Worm (Caenorhabditis elegans) whole organism, L3 larva: ENCODE measurements around the gene C16A3.2.

ENCODE experiments used
- R02D3.7 ChIP-seq: fragments of 150-350 bp; optimal IDR thresholded peaks from 2 replicates; lab custom pipeline; 2014; ENCODE audit warnings: missing biosample characterization, missing genetic modification characterization
- ZK546.5 ChIP-seq: sonication (generic microtip); optimal IDR thresholded peaks from 2 replicates; lab custom pipeline; 2017; ENCODE audit warnings: missing biosample characterization, missing genetic modification characterization
- ama-1 ChIP-seq: fragments of 150-350 bp; optimal IDR thresholded peaks from 2 replicates; lab custom pipeline; 2018
- ceh-9 ChIP-seq: sonication (generic microtip); optimal IDR thresholded peaks from 2 replicates; lab custom pipeline; 2018; ENCODE audit warnings: missing biosample characterization, missing genetic modification characterization
- egl-5 ChIP-seq: fragments of 150-350 bp; optimal IDR thresholded peaks from 2 replicates; lab custom pipeline; 2017; ENCODE audit warnings: missing biosample characterization, missing genetic modification reagents, missing genetic modification characterization, inconsistent platforms
- lin-39 ChIP-seq: fragments of 150-350 bp; optimal IDR thresholded peaks from 2 replicates; lab custom pipeline; 2018; ENCODE audit warnings: missing biosample characterization, missing genetic modification reagents, missing genetic modification characterization
- mdl-1 ChIP-seq: fragments of 150-350 bp; optimal IDR thresholded peaks from 2 replicates; lab custom pipeline; 2014; ENCODE audit warnings: missing biosample characterization, missing genetic modification characterization
- nhr-11 ChIP-seq: fragments of 150-350 bp; optimal IDR thresholded peaks from 2 replicates; lab custom pipeline; 2014; ENCODE audit warnings: missing biosample characterization, missing genetic modification characterization
- nhr-77 ChIP-seq: fragments of 150-350 bp; optimal IDR thresholded peaks from 2 replicates; lab custom pipeline; 2014; ENCODE audit warnings: missing biosample characterization, missing genetic modification characterization
- pqm-1 ChIP-seq: fragments of 150-350 bp; optimal IDR thresholded peaks from 2 replicates; lab custom pipeline; 2017; ENCODE audit warnings: missing biosample characterization, missing genetic modification characterization, inconsistent platforms
- snpc-4 ChIP-seq: fragments of 150-350 bp; optimal IDR thresholded peaks from 2 replicates; lab custom pipeline; 2014; ENCODE audit warnings: missing biosample characterization, missing genetic modification characterization
- unc-39 ChIP-seq: sonication (generic microtip); optimal IDR thresholded peaks from 4 replicates; lab custom pipeline; 2017; ENCODE audit warnings: missing biosample characterization, missing genetic modification characterization
- unc-62 ChIP-seq: fragments of 150-350 bp; sonication (generic microtip); optimal IDR thresholded peaks from 4 replicates; lab custom pipeline; 2014; ENCODE audit warnings: missing biosample characterization, missing genetic modification reagents, missing genetic modification characterization
- zag-1 ChIP-seq: fragments of 150-350 bp; optimal IDR thresholded peaks from 2 replicates; lab custom pipeline; 2014; ENCODE audit warnings: missing biosample characterization, missing genetic modification characterization

DNA sequence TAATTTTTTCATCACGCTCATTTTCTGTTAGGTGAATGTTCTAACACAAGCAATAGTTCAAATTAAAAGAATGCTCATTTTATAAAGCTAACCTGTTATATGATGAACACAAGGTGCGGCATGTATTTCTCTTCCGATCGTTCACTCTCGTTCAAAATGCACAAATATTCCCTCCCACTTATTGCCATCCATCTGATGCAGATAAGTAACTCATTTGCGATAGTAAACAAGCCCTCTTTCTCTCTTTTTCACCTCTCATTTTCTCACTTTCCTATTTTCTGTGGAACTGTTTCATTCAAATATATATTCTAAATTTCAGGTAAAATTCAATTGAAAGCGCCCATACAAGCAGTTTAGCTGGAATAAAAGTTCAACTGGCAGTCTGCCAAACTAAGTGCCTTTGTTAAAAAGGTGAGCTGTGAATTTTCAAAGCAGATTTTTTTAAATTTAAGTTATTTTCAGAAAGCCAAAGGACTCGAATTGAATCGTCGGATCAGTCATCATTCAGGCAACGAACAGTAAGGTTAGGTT is 43.6 kb upstream of the C16A3.2 start, which contains the start of the genes trmt-10C.2 and C56G2.22:
- TF ChIP-seq zag-1 (tag; lab: Kevin White, UChicago) (no peak), egl-5 (tag; lab: Kevin White, UChicago) (no peak), ceh-9 (tag; lab: Kevin White, UChicago) (no peak), ama-1 (lab: Kevin White, UChicago) (no peak), unc-62 (GFP tag; lab: Kevin White, UChicago) (no peak), mdl-1 (no peak), nhr-11 (tag; lab: Kevin White, UChicago) (no peak), nhr-77 (tag; lab: Kevin White, UChicago) (no peak), unc-39 (tag; lab: Kevin White, UChicago) (no peak), R02D3.7 (tag; lab: Kevin White, UChicago) (no peak), lin-39 (tag; lab: Kevin White, UChicago) (no peak), pqm-1 (no peak), snpc-4 (tag; lab: Kevin White, UChicago) (no peak), ZK546.5 (tag; lab: Kevin White, UChicago) (no peak)
